Worm (Caenorhabditis elegans) whole organism, young adult: ENCODE results near the gene golg-4.
A peak's percentile ranks its signal among the peaks of the same experiment; 100 is the strongest.

Source experiments
- B0261.1 ChIP-seq: sonication (generic microtip); optimal IDR thresholded peaks from 2 replicates; lab custom pipeline; 2016; ENCODE audit warnings: mild to moderate bottlenecking, missing genetic modification characterization, moderate library complexity, missing compliant biosample characterization
- C06A6.2 ChIP-seq: fragments of 200-800 bp; sonication (Bioruptor generic); conservative IDR thresholded peaks from 2 replicates; pipeline ENCODE4 v1.3.6; 2022; ENCODE audit warnings: missing genetic modification characterization, missing compliant biosample characterization
- C17E4.6 ChIP-seq: fragments of 200-800 bp; sonication (Bioruptor generic); IDR thresholded peaks from 2 replicates; pipeline ENCODE4 v1.3.6; 2022; ENCODE audit warnings: missing genetic modification reagents, missing genetic modification characterization, missing compliant biosample characterization
- F23B12.7 ChIP-seq: sonication (generic microtip); optimal IDR thresholded peaks from 2 replicates; lab custom pipeline; 2017; ENCODE audit warnings: missing genetic modification characterization, mild to moderate bottlenecking, missing compliant biosample characterization, antibody characterized with exemption, moderate library complexity; ENCODE audit not compliant: insufficient read depth
- F37B4.10 ChIP-seq: fragments of 200-800 bp; sonication (Bioruptor generic); IDR thresholded peaks from 2 replicates; pipeline ENCODE4 v1.3.6; 2022; ENCODE audit warnings: missing genetic modification characterization, missing compliant biosample characterization
- K11D2.4 ChIP-seq: fragments of 200-800 bp; sonication (Bioruptor generic); IDR thresholded peaks from 2 replicates; pipeline ENCODE4 v1.3.6; 2022; ENCODE audit warnings: missing genetic modification reagents, missing genetic modification characterization, missing compliant biosample characterization
- T07F8.4 ChIP-seq: sonication (generic microtip); optimal IDR thresholded peaks from 2 replicates; lab custom pipeline; 2016; ENCODE audit warnings: mild to moderate bottlenecking, missing genetic modification characterization, moderate library complexity, missing compliant biosample characterization
- Y53F4B.3 ChIP-seq: fragments of 200-800 bp; sonication (Bioruptor generic); IDR thresholded peaks from 2 replicates; pipeline ENCODE4 v1.3.6; 2022; ENCODE audit warnings: missing genetic modification reagents, missing genetic modification characterization, missing compliant biosample characterization
- Y53G8AR.9 ChIP-seq: fragments of 200-800 bp; sonication (Bioruptor generic); conservative IDR thresholded peaks from 2 replicates; pipeline ENCODE4 v1.3.6; 2022; ENCODE audit warnings: missing genetic modification reagents, missing genetic modification characterization, missing compliant biosample characterization
- Y56A3A.18 ChIP-seq: fragments of 200-800 bp; sonication (Bioruptor generic); IDR thresholded peaks from 2 replicates; pipeline ENCODE4 v1.3.6; 2022; ENCODE audit warnings: missing genetic modification reagents, missing genetic modification characterization, missing compliant biosample characterization
- Y67H2A.10 ChIP-seq: fragments of 200-800 bp; sonication (Bioruptor generic); conservative IDR thresholded peaks from 2 replicates; pipeline ENCODE4 v1.3.6; 2022; ENCODE audit warnings: missing genetic modification reagents, missing genetic modification characterization, missing compliant biosample characterization
- ZK185.1 ChIP-seq: sonication (generic microtip); optimal IDR thresholded peaks from 2 replicates; lab custom pipeline; 2016; ENCODE audit warnings: mild to moderate bottlenecking, missing genetic modification characterization, missing compliant biosample characterization; ENCODE audit not compliant: poor library complexity, severe bottlenecking
- akir-1 ChIP-seq: fragments of 200-800 bp; sonication (Bioruptor generic); optimal IDR thresholded peaks from 2 replicates; lab custom pipeline; 2018; ENCODE audit warnings: mild to moderate bottlenecking, missing genetic modification characterization, moderate library complexity, missing compliant biosample characterization
- attf-5 ChIP-seq: fragments of 200-800 bp; sonication (Bioruptor generic); optimal IDR thresholded peaks from 2 replicates; lab custom pipeline; 2018; ENCODE audit warnings: mild to moderate bottlenecking, missing genetic modification characterization, missing compliant biosample characterization
- attf-6 ChIP-seq: fragments of 200-800 bp; sonication (Bioruptor generic); IDR thresholded peaks from 2 replicates; pipeline ENCODE4 v1.3.6; 2022; ENCODE audit warnings: missing genetic modification reagents, missing genetic modification characterization, missing compliant biosample characterization
- cebp-1 ChIP-seq, 2 experiments: fragments of 200-800 bp in 1 of 2; sonication (Bioruptor generic) in 1 of 2; sonication (generic microtip) in 1 of 2; IDR thresholded peaks in 1 of 2; optimal IDR thresholded peaks in 1 of 2; 2 replicates each; pipeline versions ENCODE4 v1.3.6 to Lab custom; 2017 to 2022; ENCODE audit warnings: missing compliant biosample characterization in 2 of 2, missing genetic modification characterization in 2 of 2, mild to moderate bottlenecking in 1 of 2, missing genetic modification reagents in 1 of 2, moderate library complexity in 1 of 2
- cebp-2 ChIP-seq: fragments of 200-800 bp; sonication (Bioruptor generic); IDR thresholded peaks from 2 replicates; pipeline ENCODE4 v1.3.6; 2022; ENCODE audit warnings: missing genetic modification characterization, missing compliant biosample characterization
- die-1 ChIP-seq: sonication (generic microtip); optimal IDR thresholded peaks from 2 replicates; lab custom pipeline; 2016; ENCODE audit warnings: missing genotype, mild to moderate bottlenecking, missing genetic modification characterization, missing compliant biosample characterization
- dpff-1 ChIP-seq: sonication (generic microtip); optimal IDR thresholded peaks from 2 replicates; lab custom pipeline; 2017; ENCODE audit warnings: mild to moderate bottlenecking, missing genetic modification characterization, missing compliant biosample characterization
- ets-4 ChIP-seq: fragments of 200-800 bp; sonication (Bioruptor generic); optimal IDR thresholded peaks from 2 replicates; lab custom pipeline; 2018; ENCODE audit warnings: mild to moderate bottlenecking, missing genetic modification characterization, missing compliant biosample characterization
- fkh-3 ChIP-seq: sonication (generic microtip); optimal IDR thresholded peaks from 2 replicates; lab custom pipeline; 2016; ENCODE audit warnings: mild to moderate bottlenecking, missing genetic modification characterization, missing compliant biosample characterization
- gei-17 ChIP-seq: fragments of 200-800 bp; sonication (Bioruptor generic); optimal IDR thresholded peaks from 2 replicates; lab custom pipeline; 2018; ENCODE audit warnings: mild to moderate bottlenecking, missing genetic modification characterization, missing compliant biosample characterization
- hlh-26 ChIP-seq: fragments of 200-800 bp; sonication (Bioruptor generic); conservative IDR thresholded peaks from 2 replicates; pipeline ENCODE4 v1.3.6; 2022; ENCODE audit warnings: missing genetic modification reagents, missing genetic modification characterization, missing compliant biosample characterization
- hmg-20 ChIP-seq: fragments of 200-800 bp; sonication (Bioruptor generic); IDR thresholded peaks from 2 replicates; pipeline ENCODE4 v1.3.6; 2022; ENCODE audit warnings: missing genetic modification reagents, missing genetic modification characterization, missing compliant biosample characterization
- hsf-1 ChIP-seq: fragments of 200-800 bp; sonication (Bioruptor generic); IDR thresholded peaks from 2 replicates; pipeline ENCODE4 v1.3.6; 2022; ENCODE audit warnings: missing genetic modification reagents, missing genetic modification characterization, missing compliant biosample characterization
- let-607 ChIP-seq, 2 experiments: fragments of 200-800 bp in 1 of 2; sonication (Bioruptor generic) in 1 of 2; sonication (generic microtip) in 1 of 2; optimal IDR thresholded peaks; 2 replicates each; lab custom pipeline; 2016 to 2018; ENCODE audit warnings: mild to moderate bottlenecking in 2 of 2, missing compliant biosample characterization in 2 of 2, missing genetic modification characterization in 2 of 2, moderate library complexity in 2 of 2, missing genotype in 1 of 2
- lin-40 ChIP-seq: sonication (generic microtip); optimal IDR thresholded peaks from 2 replicates; lab custom pipeline; 2016; ENCODE audit warnings: missing genetic modification characterization, mild to moderate bottlenecking, missing compliant biosample characterization, missing genotype, missing genetic modification reagents
- lsl-1 ChIP-seq: fragments of 200-800 bp; sonication (Bioruptor generic); optimal IDR thresholded peaks from 2 replicates; lab custom pipeline; 2018; ENCODE audit warnings: mild to moderate bottlenecking, missing genetic modification characterization, moderate library complexity, missing compliant biosample characterization
- madf-6 ChIP-seq: fragments of 200-800 bp; sonication (Bioruptor generic); IDR thresholded peaks from 2 replicates; pipeline ENCODE4 v1.3.6; 2022; ENCODE audit warnings: missing genetic modification reagents, missing genetic modification characterization, missing compliant biosample characterization
- madf-8 ChIP-seq: fragments of 200-800 bp; sonication (Bioruptor generic); conservative IDR thresholded peaks from 2 replicates; pipeline ENCODE4 v1.3.6; 2022; ENCODE audit warnings: missing genetic modification reagents, missing genetic modification characterization, missing compliant biosample characterization
- nfya-1 ChIP-seq: sonication (generic microtip); optimal IDR thresholded peaks from 2 replicates; lab custom pipeline; 2017; ENCODE audit warnings: antibody characterized with exemption, missing compliant biosample characterization, missing genetic modification characterization, borderline replicate concordance; ENCODE audit not compliant: insufficient read depth
- nfya-2 ChIP-seq: fragments of 200-800 bp; sonication (Bioruptor generic); IDR thresholded peaks from 2 replicates; pipeline ENCODE4 v1.3.6; 2022; ENCODE audit warnings: missing genetic modification reagents, missing genetic modification characterization, missing compliant biosample characterization
- nhr-27 ChIP-seq: fragments of 200-800 bp; sonication (Bioruptor generic); optimal IDR thresholded peaks from 2 replicates; lab custom pipeline; 2018; ENCODE audit warnings: mild to moderate bottlenecking, missing genetic modification characterization, moderate library complexity, missing compliant biosample characterization
- nhr-80 ChIP-seq: sonication (generic microtip); optimal IDR thresholded peaks from 2 replicates; lab custom pipeline; 2016; ENCODE audit warnings: missing genetic modification characterization, missing compliant biosample characterization
- pha-4 ChIP-seq: fragments of 150-350 bp; sonication (generic microtip); optimal IDR thresholded peaks from 2 replicates; lab custom pipeline; 2014; ENCODE audit warnings: missing biosample characterization, missing genetic modification reagents, missing genetic modification characterization
- rpc-1 ChIP-seq, 2 experiments: fragments of 150-350 bp in 1 of 2; sonication (generic microtip) in 1 of 2; optimal IDR thresholded peaks; 2 replicates each; lab custom pipeline; 2014 to 2018; ENCODE audit warnings: missing biosample characterization in 1 of 2, missing genetic modification characterization in 1 of 2, missing genetic modification reagents in 1 of 2, missing genotype in 1 of 2
- sdz-38 ChIP-seq: sonication (generic microtip); optimal IDR thresholded peaks from 2 replicates; lab custom pipeline; 2016; ENCODE audit warnings: missing genotype, missing genetic modification characterization, missing compliant biosample characterization
- snpc-1.3 ChIP-seq: sonication (generic microtip); optimal IDR thresholded peaks from 2 replicates; lab custom pipeline; 2017; ENCODE audit warnings: missing genetic modification characterization, mild to moderate bottlenecking, missing compliant biosample characterization, antibody characterized with exemption, moderate library complexity, missing genotype, missing genetic modification reagents; ENCODE audit not compliant: insufficient read depth
- somi-1 ChIP-seq: fragments of 200-800 bp; sonication (Bioruptor generic); optimal IDR thresholded peaks from 2 replicates; lab custom pipeline; 2018; ENCODE audit warnings: mild to moderate bottlenecking, missing genetic modification characterization, missing compliant biosample characterization
- sptf-2 ChIP-seq: fragments of 200-800 bp; sonication (Bioruptor generic); optimal IDR thresholded peaks from 2 replicates; lab custom pipeline; 2018; ENCODE audit warnings: mild to moderate bottlenecking, missing genetic modification characterization, missing compliant biosample characterization
- tbp1 ChIP-seq: fragments of 200-800 bp; sonication (Bioruptor generic); optimal IDR thresholded peaks from 2 replicates; lab custom pipeline; 2018; ENCODE audit warnings: mild to moderate bottlenecking, missing genetic modification characterization, missing compliant biosample characterization
- tlf-1 ChIP-seq: fragments of 200-800 bp; sonication (Bioruptor generic); optimal IDR thresholded peaks from 2 replicates; lab custom pipeline; 2018; ENCODE audit warnings: mild to moderate bottlenecking, missing genetic modification characterization, missing compliant biosample characterization
- unc-130 ChIP-seq: sonication (generic microtip); optimal IDR thresholded peaks from 2 replicates; lab custom pipeline; 2016; ENCODE audit warnings: missing genetic modification reagents, missing genetic modification characterization, missing compliant biosample characterization
- xnd-1 ChIP-seq: sonication (generic microtip); optimal IDR thresholded peaks from 2 replicates; lab custom pipeline; 2016; ENCODE audit warnings: missing genotype, missing genetic modification reagents, missing genetic modification characterization, missing compliant biosample characterization
- zfh-2 ChIP-seq: fragments of 200-800 bp; sonication (Bioruptor generic); conservative IDR thresholded peaks from 2 replicates; pipeline ENCODE4 v1.3.6; 2022; ENCODE audit warnings: missing genetic modification reagents, missing genetic modification characterization, missing compliant biosample characterization
- zim-3 ChIP-seq: sonication (generic microtip); optimal IDR thresholded peaks from 2 replicates; lab custom pipeline; 2017; ENCODE audit warnings: mild to moderate bottlenecking, missing genetic modification characterization, moderate library complexity, missing compliant biosample characterization
- ztf-22 ChIP-seq: fragments of 200-800 bp; sonication (Bioruptor generic); optimal IDR thresholded peaks from 2 replicates; lab custom pipeline; 2018; ENCODE audit warnings: mild to moderate bottlenecking, missing genetic modification characterization, moderate library complexity, missing compliant biosample characterization

golg-4 gene

ce11 chrIII:3456226-3456625 lies 50.9 kb downstream of the golg-4 start (continued):
- TF ChIP-seq zim-3 (tag; lab: Kevin White, UChicago), result peak; percentile 10
- TF ChIP-seq Y56A3A.18 (GFP tag; lab: Robert Waterston, UW), result peak; percentile 74; the same call in 1 of the 2 replicates
- TF ChIP-seq B0261.1, result peak; percentile 36
- peak; percentile 99 for TF ChIP-seq K11D2.4 (GFP tag; lab: Robert Waterston, UW)
- peak; percentile 57 for TF ChIP-seq unc-130 (GFP tag; lab: Kevin White, UChicago)
- TF ChIP-seq cebp-2 (GFP tag; lab: Robert Waterston, UW), result 0 out of 2 replicates have a peak, but pooled peaks have one; percentile 62
- TF ChIP-seq madf-6 (GFP tag; lab: Robert Waterston, UW), result peak; percentile 87
- TF ChIP-seq Y53F4B.3 (GFP tag; lab: Robert Waterston, UW), result no peak
- peak; percentile 12 for TF ChIP-seq rpc-1 (optimal IDR thresholded peaks at IDR 0.05; lab: Kevin White, UChicago)
- TF ChIP-seq rpc-1 (tag; optimal IDR thresholded peaks at IDR 0.05; lab: Kevin White, UChicago), result no peak
- no peak for TF ChIP-seq die-1 (tag; lab: Kevin White, UChicago)
- TF ChIP-seq attf-6 (GFP tag; lab: Robert Waterston, UW), result no peak
- TF ChIP-seq dpff-1 (tag; lab: Kevin White, UChicago), result no peak
- TF ChIP-seq lsl-1, result peak; percentile 91
- peak; percentile 96 for TF ChIP-seq pha-4
- peak; percentile 80 for TF ChIP-seq hmg-20 (GFP tag; lab: Robert Waterston, UW)
- TF ChIP-seq sdz-38 (tag; lab: Kevin White, UChicago), result no peak
- peak; percentile 94 for TF ChIP-seq C06A6.2
- TF ChIP-seq fkh-3 (tag; lab: Kevin White, UChicago), result no peak
- peak; percentile 63 for TF ChIP-seq nhr-80
- no peak for TF ChIP-seq hlh-26 (GFP tag; lab: Robert Waterston, UW)
- TF ChIP-seq F23B12.7 (tag; lab: Kevin White, UChicago), result peak; percentile 92
- TF ChIP-seq zfh-2 (GFP tag; lab: Robert Waterston, UW), result no peak
- peak; percentile 95 for TF ChIP-seq ZK185.1 (tag; lab: Kevin White, UChicago)
- peak; percentile 75 for TF ChIP-seq Y67H2A.10 (GFP tag; lab: Robert Waterston, UW)
- TF ChIP-seq Y53G8AR.9, result peak; percentile 96
- TF ChIP-seq ets-4, result no peak
- TF ChIP-seq cebp-1 (GFP tag; IDR thresholded peaks at IDR 0.05; lab: Robert Waterston, UW), result peak; percentile 81
- peak; percentile 93 for TF ChIP-seq cebp-1 (tag; optimal IDR thresholded peaks at IDR 0.05; lab: Kevin White, UChicago)
- TF ChIP-seq nhr-27, result no peak
- TF ChIP-seq lin-40 (tag; lab: Kevin White, UChicago), result peak; percentile 99
- TF ChIP-seq let-607 (tag; optimal IDR thresholded peaks at IDR 0.05; lab: Kevin White, UChicago), result peak; percentile 91 to 95
- TF ChIP-seq akir-1 (GFP tag; lab: Kevin White, UChicago), result no peak
- TF ChIP-seq nfya-1, result no peak
- no peak for TF ChIP-seq sptf-2 (GFP tag; lab: Kevin White, UChicago)
- TF ChIP-seq somi-1 (GFP tag; lab: Kevin White, UChicago), result peak; percentile 96
- TF ChIP-seq nfya-2, result no peak
- peak; percentile 36 for TF ChIP-seq xnd-1
- TF ChIP-seq ztf-22 (GFP tag; lab: Kevin White, UChicago), result peak; percentile 60
- TF ChIP-seq C17E4.6, result peak; percentile 84
- peak; percentile 80; the same call in 1 of the 2 replicates for TF ChIP-seq F37B4.10 (GFP tag; lab: Robert Waterston, UW)
- peak; percentile 20 for TF ChIP-seq snpc-1.3 (tag; lab: Kevin White, UChicago)
- no peak for TF ChIP-seq T07F8.4 (tag; lab: Kevin White, UChicago)
- TF ChIP-seq madf-8 (GFP tag; lab: Robert Waterston, UW), result peak; percentile 57
- TF ChIP-seq tbp1, result peak; percentile 77
- peak; percentile 97 for TF ChIP-seq attf-5 (GFP tag; lab: Kevin White, UChicago)
- peak; percentile 73 for TF ChIP-seq hsf-1 (GFP tag; lab: Robert Waterston, UW)
- peak; percentile 98 for TF ChIP-seq tlf-1 (GFP tag; lab: Kevin White, UChicago)
- peak; percentile 78 for TF ChIP-seq gei-17 (GFP tag; lab: Kevin White, UChicago)
